Fruit fly (Drosophila melanogaster) S2 (cell line): ENCODE measurements around the gene CG31612.

ENCODE experiments used
- CG8478 ChIP-seq: fragments of >200 bp; optimal IDR thresholded peaks from 2 replicates; lab custom pipeline; 2018
- CTCF ChIP-seq, 2 experiments: fragments of >200 bp; optimal IDR thresholded peaks; 2 replicates each; lab custom pipeline; 2018

DNA sequence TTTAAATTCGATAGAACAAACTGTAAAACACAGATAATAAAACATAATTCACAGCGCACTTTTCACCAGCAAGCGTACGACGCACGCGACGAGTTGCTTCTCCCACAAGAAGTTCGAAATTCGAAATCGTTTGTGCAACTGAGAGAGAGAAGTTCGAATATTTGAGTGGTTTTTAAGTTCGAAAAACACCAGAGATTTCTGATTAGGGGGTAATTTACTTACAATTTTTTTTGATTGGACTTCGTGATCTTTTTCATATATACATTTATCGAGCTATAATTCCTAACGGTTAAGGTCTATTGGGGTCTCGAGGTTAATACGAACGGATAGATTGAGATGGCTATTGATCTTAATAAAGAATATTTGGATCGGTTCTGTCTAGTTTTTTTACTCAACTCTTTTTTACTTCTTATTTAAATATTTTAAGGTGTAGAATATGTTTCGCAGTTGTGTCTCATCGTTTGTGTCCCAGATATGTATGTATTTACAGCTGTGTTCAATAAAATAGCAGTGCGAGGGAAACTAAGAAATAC is at the start of gene CG31612:
- TF ChIP-seq CG8478 (lab: Kevin White, UChicago): no peak
- no peak for TF ChIP-seq CTCF (optimal IDR thresholded peaks at IDR 0.05; lab: Kevin White, UChicago)
